Fruit fly (Drosophila melanogaster): ENCODE data around the gene daed.

Gene daed

dm6 chr2L:2201107-2201561 is 15.0 kb downstream of the daed start (continued):
- no peak for TF ChIP-seq CG17612 (GFP tag; IDR thresholded peaks at IDR 0.05)
- peak; percentile 47 for TF ChIP-seq CG4854 (GFP tag; optimal IDR thresholded peaks at IDR 0.05)
- TF ChIP-seq CG14050 (GFP tag; IDR thresholded peaks at IDR 0.05), result no peak
- peak; percentile 48; the same call in 2 of the 3 replicates for TF ChIP-seq Mrtf (GFP tag; IDR thresholded peaks at IDR 0.05)
- TF ChIP-seq Bteb2 (GFP tag; optimal IDR thresholded peaks at IDR 0.05), result peak; percentile 50
- TF ChIP-seq CG2712 (tag; optimal IDR thresholded peaks at IDR 0.05), result peak; percentile 94
- no peak for TF ChIP-seq CG42726 (GFP tag; IDR thresholded peaks at IDR 0.05; ENCODE audit: partially characterized antibody)
- peak; percentile 87 for TF ChIP-seq CG30403 (GFP tag; optimal IDR thresholded peaks at IDR 0.05)
- peak; percentile 75 for TF ChIP-seq Optix (GFP tag; IDR thresholded peaks at IDR 0.05)
- TF ChIP-seq MESR4 (GFP tag; optimal IDR thresholded peaks at IDR 0.05), result peak; percentile 0
- TF ChIP-seq CG11398 (GFP tag; optimal IDR thresholded peaks at IDR 0.05), result peak; percentile 55
- TF ChIP-seq ci (GFP tag; IDR thresholded peaks at IDR 0.05), result peak; percentile 80
- no peak for TF ChIP-seq cg (GFP tag; optimal IDR thresholded peaks at IDR 0.05)
- TF ChIP-seq Side (GFP tag; optimal IDR thresholded peaks at IDR 0.05), result peak; percentile 66
- peak; percentile 91 for TF ChIP-seq CG6254 (GFP tag; optimal IDR thresholded peaks at IDR 0.05)
- no peak for TF ChIP-seq nom (GFP tag; optimal IDR thresholded peaks at IDR 0.05)
- peak; percentile 75 for TF ChIP-seq CG30431 (GFP tag; optimal IDR thresholded peaks at IDR 0.05)
- TF ChIP-seq Sry-β (GFP tag; optimal IDR thresholded peaks at IDR 0.05), result peak; percentile 69
- peak; percentile 95 for TF ChIP-seq CG14710 (tag; optimal IDR thresholded peaks at IDR 0.05)
- TF ChIP-seq CG13424 (tag; optimal IDR thresholded peaks at IDR 0.05), result peak; percentile 87
- TF ChIP-seq CG11093 (GFP tag; IDR thresholded peaks at IDR 0.05), result peak; percentile 58; the same call in 1 of the 3 replicates
- peak; percentile 63 for TF ChIP-seq peb (GFP tag; IDR thresholded peaks at IDR 0.05)
- TF ChIP-seq CG6654 (GFP tag; optimal IDR thresholded peaks at IDR 0.05), result peak; percentile 73
- TF ChIP-seq Fer3 (tag; optimal IDR thresholded peaks at IDR 0.05), result peak; percentile 60
- 0 out of 2 replicates have a peak, but pooled peaks have one; percentile 31 for TF ChIP-seq dimm (GFP tag; IDR thresholded peaks at IDR 0.05)
- peak; percentile 74 for TF ChIP-seq tin (GFP tag; optimal IDR thresholded peaks at IDR 0.05)
- TF ChIP-seq CG14014 (GFP tag; IDR thresholded peaks at IDR 0.05), result 0 out of 2 replicates have a peak, but pooled peaks have one; percentile 29
- TF ChIP-seq pnt (GFP tag; optimal IDR thresholded peaks at IDR 0.05), result peak; percentile 79
- peak; percentile 84 for TF ChIP-seq ewg (GFP tag; optimal IDR thresholded peaks at IDR 0.05)
- TF ChIP-seq sima (GFP tag; optimal IDR thresholded peaks at IDR 0.05), result no peak
- TF ChIP-seq insv (GFP tag; optimal IDR thresholded peaks at IDR 0.05), result no peak
- no peak for TF ChIP-seq hkb (optimal IDR thresholded peaks at IDR 0.05)
- TF ChIP-seq hkb (GFP tag; IDR thresholded peaks at IDR 0.05), result peak; percentile 71
- TF ChIP-seq CHES-1-like (GFP tag; optimal IDR thresholded peaks at IDR 0.05), result no peak
- peak; percentile 76 for TF ChIP-seq CG10959 (GFP tag; IDR thresholded peaks at IDR 0.05)
- no peak for TF ChIP-seq CG6175 (GFP tag; IDR thresholded peaks at IDR 0.05)
- TF ChIP-seq Stat92E (GFP tag; optimal IDR thresholded peaks at IDR 0.05), result peak in 1 of 3 experiments; percentile 95
- peak; percentile 70; the same call in 2 of the 3 replicates for TF ChIP-seq ken (GFP tag; IDR thresholded peaks at IDR 0.05)
- TF ChIP-seq disco-r (GFP tag; optimal IDR thresholded peaks at IDR 0.05), result peak; percentile 53
- peak; percentile 76 for TF ChIP-seq zen (tag; optimal IDR thresholded peaks at IDR 0.05)
- TF ChIP-seq CG31441 (GFP tag; IDR thresholded peaks at IDR 0.05), result no peak; the same call in none of the 2 replicates
- TF ChIP-seq Hand (GFP tag; optimal IDR thresholded peaks at IDR 0.05), result no peak
- no peak for TF ChIP-seq vfl (GFP tag; optimal IDR thresholded peaks at IDR 0.05)
- no peak for TF ChIP-seq CkIIα-i1 (GFP tag; IDR thresholded peaks at IDR 0.05)
- peak; percentile 59 for TF ChIP-seq Dad (GFP tag; optimal IDR thresholded peaks at IDR 0.05)
- peak; percentile 74 for TF ChIP-seq CG18476 (GFP tag; optimal IDR thresholded peaks at IDR 0.05)
- TF ChIP-seq CG18599 (GFP tag; optimal IDR thresholded peaks at IDR 0.05), result peak; percentile 65
- TF ChIP-seq CG3281 (GFP tag; optimal IDR thresholded peaks at IDR 0.05), result peak; percentile 34
- TF ChIP-seq CG12769 (tag; optimal IDR thresholded peaks at IDR 0.05), result no peak
- peak; percentile 92 for TF ChIP-seq Sox100B (GFP tag; optimal IDR thresholded peaks at IDR 0.05)
